Worm (Caenorhabditis elegans): ENCODE results near the gene Y26G10.1.

DNA sequence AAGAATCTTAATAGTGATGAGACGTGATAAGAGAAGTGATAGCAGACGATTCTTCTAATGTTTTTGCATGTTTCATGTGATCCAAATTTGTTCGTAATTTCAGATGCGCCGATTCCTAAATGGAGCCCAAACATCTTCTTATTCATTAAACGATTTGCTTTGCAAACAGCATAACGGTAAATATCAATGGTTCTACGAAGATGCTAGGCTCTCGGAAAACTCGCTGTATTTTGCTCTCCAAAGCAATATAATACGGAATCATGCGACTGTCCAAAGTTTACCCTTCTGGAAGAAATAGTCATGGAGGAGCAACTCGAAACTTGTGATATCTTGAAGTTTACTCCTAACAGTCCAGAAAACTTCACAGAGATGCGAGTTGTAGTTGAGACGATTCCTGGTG, 10.1 kb upstream of the Y26G10.1 start, which contains the start of gene W06D12.6:
- TF ChIP-seq unc-39 (tag; optimal IDR thresholded peaks at IDR 0.05): no peak
- no peak for TF ChIP-seq nhr-12 (tag; optimal IDR thresholded peaks at IDR 0.05)
- no peak for TF ChIP-seq egl-27 (tag; optimal IDR thresholded peaks at IDR 0.05)
